Worm (Caenorhabditis elegans) whole organism, late embryonic: Measurements from ENCODE around the gene mtss-1.

Experiments used
- C08G9.2 ChIP-seq: sonication (generic microtip); optimal IDR thresholded peaks from 2 replicates; lab custom pipeline; 2016; ENCODE audit warnings: mild to moderate bottlenecking, missing genetic modification characterization, moderate library complexity, missing compliant biosample characterization
- C38D4.7 ChIP-seq: fragments of 200-800 bp; sonication (Bioruptor generic); optimal IDR thresholded peaks from 2 replicates; lab custom pipeline; 2018; ENCODE audit warnings: mild to moderate bottlenecking, missing genetic modification characterization, moderate library complexity, missing compliant biosample characterization
- F13H6.1 ChIP-seq: sonication (generic microtip); optimal IDR thresholded peaks from 2 replicates; lab custom pipeline; 2016; ENCODE audit warnings: missing genetic modification characterization, missing compliant biosample characterization
- K09A11.1 ChIP-seq: sonication (generic microtip); optimal IDR thresholded peaks from 2 replicates; lab custom pipeline; 2017; ENCODE audit warnings: antibody characterized with exemption, mild to moderate bottlenecking, missing genetic modification characterization, missing compliant biosample characterization; ENCODE audit not compliant: insufficient read depth
- Y22D7AL.16 ChIP-seq: sonication (generic microtip); optimal IDR thresholded peaks from 2 replicates; lab custom pipeline; 2016; ENCODE audit warnings: missing genetic modification characterization, missing compliant biosample characterization
- ceh-14 ChIP-seq: sonication (generic microtip); optimal IDR thresholded peaks from 2 replicates; lab custom pipeline; 2016; ENCODE audit warnings: missing genotype, missing genetic modification characterization, missing compliant biosample characterization
- ceh-19 ChIP-seq: fragments of 200-800 bp; sonication (Bioruptor generic); optimal IDR thresholded peaks from 2 replicates; lab custom pipeline; 2018; ENCODE audit warnings: mild to moderate bottlenecking, missing genetic modification characterization, missing compliant biosample characterization
- ceh-24 ChIP-seq: sonication (generic microtip); optimal IDR thresholded peaks from 2 replicates; lab custom pipeline; 2016; ENCODE audit warnings: mild to moderate bottlenecking, missing genetic modification characterization, missing compliant biosample characterization
- ceh-30 ChIP-seq: fragments of 150-350 bp; optimal IDR thresholded peaks from 2 replicates; lab custom pipeline; 2014; ENCODE audit warnings: missing biosample characterization, missing genetic modification characterization
- ceh-31 ChIP-seq: sonication (generic microtip); optimal IDR thresholded peaks from 2 replicates; lab custom pipeline; 2016; ENCODE audit warnings: missing genetic modification characterization, missing compliant biosample characterization
- ceh-34 ChIP-seq: sonication (generic microtip); optimal IDR thresholded peaks from 2 replicates; lab custom pipeline; 2016; ENCODE audit warnings: mild to moderate bottlenecking, missing genetic modification characterization, missing compliant biosample characterization
- ceh-45 ChIP-seq: fragments of 200-800 bp; sonication (Bioruptor generic); IDR thresholded peaks from 2 replicates; pipeline ENCODE4 v1.3.6; 2022; ENCODE audit warnings: missing genetic modification reagents, missing genetic modification characterization, missing compliant biosample characterization
- ceh-6 ChIP-seq: fragments of 200-800 bp; sonication (Bioruptor generic); optimal IDR thresholded peaks from 2 replicates; lab custom pipeline; 2018; ENCODE audit warnings: mild to moderate bottlenecking, missing genetic modification characterization, missing compliant biosample characterization
- ceh-9 ChIP-seq: sonication (generic microtip); optimal IDR thresholded peaks from 2 replicates; lab custom pipeline; 2016; ENCODE audit warnings: mild to moderate bottlenecking, missing genetic modification characterization, inconsistent platforms, missing compliant biosample characterization
- dmd-4 ChIP-seq: sonication (generic microtip); optimal IDR thresholded peaks from 2 replicates; lab custom pipeline; 2016; ENCODE audit warnings: borderline replicate concordance, missing genetic modification characterization, missing compliant biosample characterization
- dve-1 ChIP-seq: sonication (generic microtip); optimal IDR thresholded peaks from 2 replicates; lab custom pipeline; 2017; ENCODE audit warnings: antibody characterized with exemption, mild to moderate bottlenecking, missing genetic modification characterization, missing compliant biosample characterization
- elt-4 ChIP-seq: sonication (generic microtip); optimal IDR thresholded peaks from 2 replicates; lab custom pipeline; 2016; ENCODE audit warnings: missing genetic modification characterization, missing compliant biosample characterization
- ets-4 ChIP-seq: sonication (generic microtip); optimal IDR thresholded peaks from 2 replicates; lab custom pipeline; 2016; ENCODE audit warnings: missing genetic modification characterization, missing compliant biosample characterization
- gmeb-2 ChIP-seq: sonication (generic microtip); optimal IDR thresholded peaks from 2 replicates; lab custom pipeline; 2016; ENCODE audit warnings: missing genetic modification characterization, inconsistent platforms, missing compliant biosample characterization
- hlh-30 ChIP-seq: sonication (generic microtip); optimal IDR thresholded peaks from 2 replicates; lab custom pipeline; 2017; ENCODE audit warnings: antibody characterized with exemption, missing genetic modification characterization, missing compliant biosample characterization; ENCODE audit not compliant: insufficient read depth
- hlh-6 ChIP-seq: sonication (generic microtip); optimal IDR thresholded peaks from 2 replicates; lab custom pipeline; 2016; ENCODE audit warnings: missing genotype, missing genetic modification characterization, missing compliant biosample characterization
- hlh-8 ChIP-seq: sonication (generic microtip); optimal IDR thresholded peaks from 2 replicates; lab custom pipeline; 2016; ENCODE audit warnings: missing genotype, missing genetic modification characterization, missing compliant biosample characterization
- lim-6 ChIP-seq: sonication (generic microtip); optimal IDR thresholded peaks from 2 replicates; lab custom pipeline; 2016; ENCODE audit warnings: missing genetic modification characterization, missing compliant biosample characterization
- npax-4 ChIP-seq: sonication (generic microtip); optimal IDR thresholded peaks from 2 replicates; lab custom pipeline; 2016; ENCODE audit warnings: missing genetic modification characterization, missing compliant biosample characterization
- odd-2 ChIP-seq: sonication (generic microtip); optimal IDR thresholded peaks from 2 replicates; lab custom pipeline; 2017; ENCODE audit warnings: antibody characterized with exemption, mild to moderate bottlenecking, missing genetic modification characterization, missing compliant biosample characterization
- pag-3 ChIP-seq: sonication (generic microtip); optimal IDR thresholded peaks from 2 replicates; lab custom pipeline; 2016; ENCODE audit warnings: missing compliant biosample characterization, missing genetic modification characterization, borderline replicate concordance
- pat-9 ChIP-seq: fragments of 200-800 bp; sonication (Bioruptor generic); optimal IDR thresholded peaks from 2 replicates; lab custom pipeline; 2018; ENCODE audit warnings: mild to moderate bottlenecking, missing genetic modification characterization, moderate library complexity, missing compliant biosample characterization
- pax-1 ChIP-seq: fragments of 150-350 bp; optimal IDR thresholded peaks from 2 replicates; lab custom pipeline; 2014; ENCODE audit warnings: missing biosample characterization, missing genetic modification characterization
- pha-4 ChIP-seq: fragments of 150-350 bp; optimal IDR thresholded peaks from 2 replicates; lab custom pipeline; 2018; ENCODE audit warnings: missing biosample characterization, missing genetic modification reagents, missing genetic modification characterization
- pqm-1 ChIP-seq: sonication (generic microtip); optimal IDR thresholded peaks from 2 replicates; lab custom pipeline; 2016; ENCODE audit warnings: missing genetic modification characterization, missing compliant biosample characterization
- pros-1 ChIP-seq: fragments of 150-350 bp; optimal IDR thresholded peaks from 2 replicates; lab custom pipeline; 2014; ENCODE audit warnings: missing biosample characterization, missing genetic modification reagents, missing genetic modification characterization
- ref-2 ChIP-seq: sonication (generic microtip); optimal IDR thresholded peaks from 2 replicates; lab custom pipeline; 2016; ENCODE audit warnings: missing genetic modification characterization, missing compliant biosample characterization
- rnt-1 ChIP-seq: sonication (generic microtip); optimal IDR thresholded peaks from 2 replicates; lab custom pipeline; 2016; ENCODE audit warnings: missing genetic modification characterization, missing compliant biosample characterization
- sox-2 ChIP-seq: fragments of 200-800 bp; sonication (Bioruptor generic); IDR thresholded peaks from 2 replicates; pipeline ENCODE4 v1.3.6; 2022; ENCODE audit warnings: missing genetic modification reagents, missing genetic modification characterization, missing compliant biosample characterization
- syd-9 ChIP-seq: sonication (generic microtip); optimal IDR thresholded peaks from 2 replicates; lab custom pipeline; 2016; ENCODE audit warnings: mild to moderate bottlenecking, missing genetic modification characterization, moderate library complexity, missing compliant biosample characterization
- tbx-7 ChIP-seq: sonication (generic microtip); optimal IDR thresholded peaks from 2 replicates; lab custom pipeline; 2016; ENCODE audit warnings: missing genotype, missing genetic modification characterization, missing compliant biosample characterization
- unc-42 ChIP-seq: sonication (generic microtip); optimal IDR thresholded peaks from 2 replicates; lab custom pipeline; 2016; ENCODE audit warnings: missing genotype, missing genetic modification characterization, missing compliant biosample characterization
- unc-55 ChIP-seq: sonication (generic microtip); optimal IDR thresholded peaks from 2 replicates; lab custom pipeline; 2017; ENCODE audit warnings: missing biosample characterization, missing genetic modification reagents, missing genetic modification characterization
- unc-86 ChIP-seq: sonication (generic microtip); optimal IDR thresholded peaks from 2 replicates; lab custom pipeline; 2016; ENCODE audit warnings: missing genetic modification characterization, missing compliant biosample characterization
- zip-5 ChIP-seq: sonication (generic microtip); optimal IDR thresholded peaks from 2 replicates; lab custom pipeline; 2016; ENCODE audit warnings: missing genetic modification characterization, missing compliant biosample characterization

mtss-1 gene

ce11 chrIII:8741276-8741860 lies 26.7 kb upstream of the mtss-1 start, which contains the start of gene pdhk-2 (continued):
- peak; percentile 85 for TF ChIP-seq ceh-14 (tag; lab: Kevin White, UChicago)
- TF ChIP-seq pros-1: no peak
- TF ChIP-seq unc-86 (tag; lab: Kevin White, UChicago): peak; percentile 64
- TF ChIP-seq zip-5: no peak
- TF ChIP-seq gmeb-2 (tag; lab: Kevin White, UChicago): peak; percentile 63
- TF ChIP-seq unc-55 (GFP tag; lab: Kevin White, UChicago): peak; percentile 68
- peak; percentile 24 for TF ChIP-seq tbx-7 (tag; lab: Kevin White, UChicago)
- TF ChIP-seq dve-1 (tag; lab: Kevin White, UChicago): peak; percentile 81
- TF ChIP-seq K09A11.1 (tag; lab: Kevin White, UChicago): peak; percentile 67
- peak; percentile 43 for TF ChIP-seq C38D4.7
- no peak for TF ChIP-seq lim-6 (tag; lab: Kevin White, UChicago)
- TF ChIP-seq syd-9 (tag; lab: Kevin White, UChicago): peak; percentile 5
- TF ChIP-seq ceh-30 (tag; lab: Kevin White, UChicago): peak; percentile 55
- TF ChIP-seq pat-9 (tag; lab: Kevin White, UChicago): peak; percentile 38
- no peak for TF ChIP-seq elt-4
- TF ChIP-seq hlh-8 (tag; lab: Kevin White, UChicago): peak; percentile 38
- TF ChIP-seq ets-4: peak; percentile 64
- no peak for TF ChIP-seq pag-3
- TF ChIP-seq ceh-9 (tag; lab: Kevin White, UChicago): no peak
- peak; percentile 33 for TF ChIP-seq hlh-30 (tag; lab: Kevin White, UChicago)
- TF ChIP-seq sox-2 (GFP tag; lab: Robert Waterston, UW): no peak
- peak; percentile 73 for TF ChIP-seq ceh-6 (GFP tag; lab: Kevin White, UChicago)
- TF ChIP-seq ceh-31: peak; percentile 82
- TF ChIP-seq Y22D7AL.16 (tag; lab: Kevin White, UChicago): peak; percentile 6
- peak; percentile 24 for TF ChIP-seq dmd-4 (tag; lab: Kevin White, UChicago)
- TF ChIP-seq odd-2 (tag; lab: Kevin White, UChicago): no peak
- peak; percentile 84 for TF ChIP-seq ceh-34 (tag; lab: Kevin White, UChicago)
- TF ChIP-seq hlh-6: no peak
- peak; percentile 90 for TF ChIP-seq unc-42 (tag; lab: Kevin White, UChicago)
- no peak for TF ChIP-seq npax-4 (tag; lab: Kevin White, UChicago)
- peak; percentile 73 for TF ChIP-seq F13H6.1 (tag; lab: Kevin White, UChicago)
- peak; percentile 46 for TF ChIP-seq ref-2 (tag; lab: Kevin White, UChicago)
- TF ChIP-seq rnt-1: peak; percentile 66

DNA sequence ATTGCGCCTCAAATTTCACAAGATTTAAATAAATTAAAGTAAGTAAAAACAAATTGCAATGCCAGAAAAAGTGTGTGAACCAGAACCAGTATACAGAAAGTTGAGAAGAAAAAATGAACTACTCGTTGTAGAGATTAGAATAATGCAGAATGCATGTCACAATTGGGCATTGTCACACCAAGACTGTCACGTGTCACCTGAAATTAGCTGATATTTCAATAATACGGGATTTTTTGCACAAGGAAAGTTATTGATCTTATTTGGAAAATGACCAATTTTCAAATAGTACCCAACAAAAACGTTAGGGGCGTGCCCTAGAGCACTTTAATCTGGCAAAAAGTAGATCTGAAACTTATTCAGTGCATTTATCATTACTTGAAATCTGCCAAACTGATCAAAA lies 26.2 kb upstream of the mtss-1 start:
- TF ChIP-seq ceh-19 (GFP tag; lab: Kevin White, UChicago) (no peak), unc-42 (tag; lab: Kevin White, UChicago) (no peak), C08G9.2 (no peak), ceh-24 (no peak), pax-1 (tag; lab: Kevin White, UChicago) (no peak), ceh-45 (GFP tag; lab: Robert Waterston, UW) (no peak)
- TF ChIP-seq, all 69 proteins: peak for 0

- TF ChIP-seq unc-42 (tag; lab: Kevin White, UChicago): no peak
- no peak for TF ChIP-seq pha-4
- no peak for TF ChIP-seq ceh-24
- no peak for TF ChIP-seq pqm-1 (tag; lab: Kevin White, UChicago)
Measured at ce11 chrIII:8742584-8742983, 25.5 kb upstream of the mtss-1 start.
